Worm (Caenorhabditis elegans) whole organism, mixed stage, embryonic: Measurements from ENCODE around the gene pole-4.
A peak's percentile ranks its signal among the peaks of the same experiment; 100 is the strongest.

Experiments used
- ceh-43 ChIP-seq: fragments of 200-800 bp; sonication (Bioruptor generic); optimal IDR thresholded peaks from 2 replicates; lab custom pipeline; 2018; ENCODE audit warnings: mild to moderate bottlenecking, missing genetic modification characterization, moderate library complexity, missing compliant biosample characterization
- ces-1 ChIP-seq: fragments of 150-350 bp; optimal IDR thresholded peaks from 2 replicates; lab custom pipeline; 2014; ENCODE audit warnings: missing biosample characterization, missing genetic modification reagents, missing genetic modification characterization
- lsy-2 ChIP-seq: fragments of 150-350 bp; optimal IDR thresholded peaks from 2 replicates; lab custom pipeline; 2014; ENCODE audit warnings: missing biosample characterization, missing genetic modification characterization
- mab-5 ChIP-seq: fragments of 150-350 bp; optimal IDR thresholded peaks from 2 replicates; lab custom pipeline; 2014; ENCODE audit warnings: missing biosample characterization, missing genetic modification characterization
- nhr-2 ChIP-seq: fragments of 150-350 bp; optimal IDR thresholded peaks from 2 replicates; lab custom pipeline; 2014; ENCODE audit warnings: missing biosample characterization, missing genetic modification characterization
- nhr-237 ChIP-seq: fragments of 150-350 bp; optimal IDR thresholded peaks from 2 replicates; lab custom pipeline; 2014; ENCODE audit warnings: missing biosample characterization, missing genetic modification characterization
- pha-4 ChIP-seq: fragments of 150-350 bp; optimal IDR thresholded peaks from 2 replicates; lab custom pipeline; 2018; ENCODE audit warnings: missing biosample characterization, missing genetic modification reagents, missing genetic modification characterization

DNA sequence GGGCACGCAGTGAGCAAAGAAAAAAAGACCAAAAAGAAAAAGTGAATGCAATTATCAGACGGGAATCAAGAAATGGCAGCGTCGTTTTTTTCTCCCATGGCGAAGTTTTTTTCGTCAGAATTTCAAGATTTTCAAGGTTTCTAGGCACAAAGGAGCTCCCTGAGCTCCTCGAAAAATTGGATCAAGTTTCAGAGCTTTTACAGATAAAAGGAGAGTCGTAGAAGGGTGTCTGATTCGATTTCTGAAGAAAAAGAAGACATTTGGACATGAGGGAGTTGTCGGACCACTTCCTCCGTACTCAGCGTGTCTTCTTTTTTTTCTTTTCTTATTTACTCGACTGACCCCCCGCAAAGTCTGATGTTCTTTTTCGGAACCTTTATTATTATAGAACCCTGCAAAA, 46.5 kb upstream of the pole-4 start:
- TF ChIP-seq nhr-237 (no peak), mab-5 (tag; lab: Kevin White, UChicago) (no peak), ceh-43 (GFP tag; lab: Kevin White, UChicago) (no peak), nhr-2 (tag; lab: Kevin White, UChicago) (no peak), lsy-2 (no peak), pha-4 (tag; lab: Kevin White, UChicago) (no peak), ces-1 (GFP tag; lab: Kevin White, UChicago) (peak; percentile 61)
